Worm (Caenorhabditis elegans) whole organism, late embryonic: Measurements from ENCODE around the gene F26F2.7.

Source experiments
- C08G9.2 ChIP-seq: sonication (generic microtip); optimal IDR thresholded peaks from 2 replicates; lab custom pipeline; 2016; ENCODE audit warnings: mild to moderate bottlenecking, missing genetic modification characterization, moderate library complexity, missing compliant biosample characterization
- F13H6.1 ChIP-seq: sonication (generic microtip); optimal IDR thresholded peaks from 2 replicates; lab custom pipeline; 2016; ENCODE audit warnings: missing genetic modification characterization, missing compliant biosample characterization
- K02D7.2 ChIP-seq: sonication (generic microtip); optimal IDR thresholded peaks from 2 replicates; lab custom pipeline; 2017; ENCODE audit warnings: mild to moderate bottlenecking, missing genetic modification characterization, missing compliant biosample characterization
- K09A11.1 ChIP-seq: sonication (generic microtip); optimal IDR thresholded peaks from 2 replicates; lab custom pipeline; 2017; ENCODE audit warnings: antibody characterized with exemption, mild to moderate bottlenecking, missing genetic modification characterization, missing compliant biosample characterization; ENCODE audit not compliant: insufficient read depth
- T23F11.4 ChIP-seq: fragments of 200-800 bp; sonication (Bioruptor generic); optimal IDR thresholded peaks from 2 replicates; lab custom pipeline; 2018; ENCODE audit warnings: mild to moderate bottlenecking, missing genetic modification characterization, missing compliant biosample characterization
- ahr-1 ChIP-seq: sonication (generic microtip); optimal IDR thresholded peaks from 2 replicates; lab custom pipeline; 2016; ENCODE audit warnings: missing genetic modification characterization, missing compliant biosample characterization
- ama-1 ChIP-seq: fragments of 150-350 bp; optimal IDR thresholded peaks from 2 replicates; lab custom pipeline; 2014
- ceh-2 ChIP-seq: sonication (generic microtip); optimal IDR thresholded peaks from 2 replicates; lab custom pipeline; 2016; ENCODE audit warnings: missing genotype, missing genetic modification characterization, missing compliant biosample characterization
- ceh-22 ChIP-seq: sonication (generic microtip); optimal IDR thresholded peaks from 2 replicates; lab custom pipeline; 2017; ENCODE audit warnings: missing biosample characterization, missing genetic modification characterization
- ceh-31 ChIP-seq: sonication (generic microtip); optimal IDR thresholded peaks from 2 replicates; lab custom pipeline; 2016; ENCODE audit warnings: missing genetic modification characterization, missing compliant biosample characterization
- ceh-45 ChIP-seq: fragments of 200-800 bp; sonication (Bioruptor generic); IDR thresholded peaks from 2 replicates; pipeline ENCODE4 v1.3.6; 2022; ENCODE audit warnings: missing genetic modification reagents, missing genetic modification characterization, missing compliant biosample characterization
- ceh-6 ChIP-seq: fragments of 200-800 bp; sonication (Bioruptor generic); optimal IDR thresholded peaks from 2 replicates; lab custom pipeline; 2018; ENCODE audit warnings: mild to moderate bottlenecking, missing genetic modification characterization, missing compliant biosample characterization
- che-1 ChIP-seq: sonication (generic microtip); optimal IDR thresholded peaks from 2 replicates; lab custom pipeline; 2016; ENCODE audit warnings: mild to moderate bottlenecking, missing genetic modification characterization, missing compliant biosample characterization
- dve-1 ChIP-seq: sonication (generic microtip); optimal IDR thresholded peaks from 2 replicates; lab custom pipeline; 2017; ENCODE audit warnings: antibody characterized with exemption, mild to moderate bottlenecking, missing genetic modification characterization, missing compliant biosample characterization
- elt-2 ChIP-seq: sonication (generic microtip); optimal IDR thresholded peaks from 2 replicates; lab custom pipeline; 2016; ENCODE audit warnings: missing genetic modification reagents, missing genetic modification characterization, missing compliant biosample characterization
- elt-4 ChIP-seq: sonication (generic microtip); optimal IDR thresholded peaks from 2 replicates; lab custom pipeline; 2016; ENCODE audit warnings: missing genetic modification characterization, missing compliant biosample characterization
- ets-4 ChIP-seq: sonication (generic microtip); optimal IDR thresholded peaks from 2 replicates; lab custom pipeline; 2016; ENCODE audit warnings: missing genetic modification characterization, missing compliant biosample characterization
- fax-1 ChIP-seq: sonication (generic microtip); optimal IDR thresholded peaks from 2 replicates; lab custom pipeline; 2016; ENCODE audit warnings: missing genotype, missing genetic modification characterization, missing compliant biosample characterization
- hlh-15 ChIP-seq: sonication (generic microtip); optimal IDR thresholded peaks from 2 replicates; lab custom pipeline; 2016; ENCODE audit warnings: missing genetic modification characterization, missing compliant biosample characterization
- hlh-6 ChIP-seq: sonication (generic microtip); optimal IDR thresholded peaks from 2 replicates; lab custom pipeline; 2016; ENCODE audit warnings: missing genotype, missing genetic modification characterization, missing compliant biosample characterization
- lim-6 ChIP-seq: sonication (generic microtip); optimal IDR thresholded peaks from 2 replicates; lab custom pipeline; 2016; ENCODE audit warnings: missing genetic modification characterization, missing compliant biosample characterization
- nfya-1 ChIP-seq: sonication (generic microtip); optimal IDR thresholded peaks from 2 replicates; lab custom pipeline; 2017; ENCODE audit warnings: missing genetic modification characterization, mild to moderate bottlenecking, missing compliant biosample characterization, antibody characterized with exemption, moderate library complexity
- nhr-11 ChIP-seq: fragments of 150-350 bp; optimal IDR thresholded peaks from 2 replicates; lab custom pipeline; 2014; ENCODE audit warnings: missing biosample characterization, missing genetic modification characterization
- npax-4 ChIP-seq: sonication (generic microtip); optimal IDR thresholded peaks from 2 replicates; lab custom pipeline; 2016; ENCODE audit warnings: missing genetic modification characterization, missing compliant biosample characterization
- pat-9 ChIP-seq: fragments of 200-800 bp; sonication (Bioruptor generic); optimal IDR thresholded peaks from 2 replicates; lab custom pipeline; 2018; ENCODE audit warnings: mild to moderate bottlenecking, missing genetic modification characterization, moderate library complexity, missing compliant biosample characterization
- pax-1 ChIP-seq: fragments of 150-350 bp; optimal IDR thresholded peaks from 2 replicates; lab custom pipeline; 2014; ENCODE audit warnings: missing biosample characterization, missing genetic modification characterization
- pha-2 ChIP-seq: sonication (generic microtip); optimal IDR thresholded peaks from 2 replicates; lab custom pipeline; 2017; ENCODE audit warnings: mild to moderate bottlenecking, missing genetic modification characterization, missing compliant biosample characterization
- pha-4 ChIP-seq: fragments of 150-350 bp; optimal IDR thresholded peaks from 2 replicates; lab custom pipeline; 2018; ENCODE audit warnings: missing biosample characterization, missing genetic modification reagents, missing genetic modification characterization
- pqm-1 ChIP-seq: sonication (generic microtip); optimal IDR thresholded peaks from 2 replicates; lab custom pipeline; 2016; ENCODE audit warnings: missing genetic modification characterization, missing compliant biosample characterization
- pros-1 ChIP-seq: fragments of 150-350 bp; optimal IDR thresholded peaks from 2 replicates; lab custom pipeline; 2014; ENCODE audit warnings: missing biosample characterization, missing genetic modification reagents, missing genetic modification characterization
- ref-2 ChIP-seq: sonication (generic microtip); optimal IDR thresholded peaks from 2 replicates; lab custom pipeline; 2016; ENCODE audit warnings: missing genetic modification characterization, missing compliant biosample characterization
- rnt-1 ChIP-seq: sonication (generic microtip); optimal IDR thresholded peaks from 2 replicates; lab custom pipeline; 2016; ENCODE audit warnings: missing genetic modification characterization, missing compliant biosample characterization
- sdc-2 ChIP-seq: sonication (generic microtip); optimal IDR thresholded peaks from 2 replicates; lab custom pipeline; 2016; ENCODE audit warnings: missing genotype, missing genetic modification characterization, missing compliant biosample characterization
- sox-2 ChIP-seq: fragments of 200-800 bp; sonication (Bioruptor generic); IDR thresholded peaks from 2 replicates; pipeline ENCODE4 v1.3.6; 2022; ENCODE audit warnings: missing genetic modification reagents, missing genetic modification characterization, missing compliant biosample characterization
- syd-9 ChIP-seq: sonication (generic microtip); optimal IDR thresholded peaks from 2 replicates; lab custom pipeline; 2016; ENCODE audit warnings: mild to moderate bottlenecking, missing genetic modification characterization, moderate library complexity, missing compliant biosample characterization
- tbx-2 ChIP-seq: sonication (generic microtip); optimal IDR thresholded peaks from 2 replicates; lab custom pipeline; 2016; ENCODE audit warnings: missing genetic modification characterization, missing compliant biosample characterization
- tbx-7 ChIP-seq: sonication (generic microtip); optimal IDR thresholded peaks from 2 replicates; lab custom pipeline; 2016; ENCODE audit warnings: missing genotype, missing genetic modification characterization, missing compliant biosample characterization
- zip-5 ChIP-seq: sonication (generic microtip); optimal IDR thresholded peaks from 2 replicates; lab custom pipeline; 2016; ENCODE audit warnings: missing genetic modification characterization, missing compliant biosample characterization
- ztf-16 ChIP-seq: sonication (generic microtip); optimal IDR thresholded peaks from 2 replicates; lab custom pipeline; 2017; ENCODE audit warnings: missing genetic modification characterization, missing compliant biosample characterization

F26F2.7 gene

ce11 chrV:20605812-20606211 is 25.0 kb downstream of the F26F2.7 start:
- peak; percentile 85 for TF ChIP-seq rnt-1 (tag; lab: Kevin White, UChicago)

- TF ChIP-seq dve-1 (tag; lab: Kevin White, UChicago) (no peak), ets-4 (no peak), syd-9 (tag; lab: Kevin White, UChicago) (no peak), hlh-6 (tag; lab: Kevin White, UChicago) (no peak), ahr-1 (tag; lab: Kevin White, UChicago) (no peak), tbx-7 (no peak), ceh-6 (GFP tag; lab: Kevin White, UChicago) (no peak), K09A11.1 (tag; lab: Kevin White, UChicago) (no peak), F13H6.1 (tag; lab: Kevin White, UChicago) (no peak), T23F11.4 (GFP tag; lab: Kevin White, UChicago) (no peak), lim-6 (tag; lab: Kevin White, UChicago) (no peak), pros-1 (no peak), pha-2 (tag; lab: Kevin White, UChicago) (no peak), zip-5 (no peak), tbx-2 (tag; lab: Kevin White, UChicago) (no peak), nfya-1 (tag; lab: Kevin White, UChicago) (no peak), ceh-31 (tag; lab: Kevin White, UChicago) (no peak)
Observed at ce11 chrV:20606617-20607016, 25.8 kb downstream of the F26F2.7 start, which contains the start of gene F46B3.23. Gene F46B3.23, minus strand, starts transcription at chrV:20606717.

- TF ChIP-seq pha-4 (tag; lab: Kevin White, UChicago) = no peak
- TF ChIP-seq ceh-45 (GFP tag; lab: Robert Waterston, UW) = no peak
- no peak for TF ChIP-seq T23F11.4 (GFP tag; lab: Kevin White, UChicago)
- no peak for TF ChIP-seq fax-1 (tag; lab: Kevin White, UChicago)
- no peak for TF ChIP-seq hlh-15 (tag; lab: Kevin White, UChicago)
- TF ChIP-seq ztf-16 (tag; lab: Kevin White, UChicago) = no peak
- no peak for TF ChIP-seq elt-4 (tag; lab: Kevin White, UChicago)
- TF ChIP-seq K09A11.1 (tag; lab: Kevin White, UChicago) = no peak
- no peak for TF ChIP-seq ceh-31 (tag; lab: Kevin White, UChicago)
- TF ChIP-seq tbx-2 (tag; lab: Kevin White, UChicago) = no peak
- no peak for TF ChIP-seq ceh-2
- TF ChIP-seq syd-9 (tag; lab: Kevin White, UChicago) = no peak
- no peak for TF ChIP-seq elt-2 (tag; lab: Kevin White, UChicago)
- TF ChIP-seq npax-4 (tag; lab: Kevin White, UChicago) = no peak
- no peak for TF ChIP-seq sdc-2 (tag; lab: Kevin White, UChicago)
- no peak for TF ChIP-seq ahr-1 (tag; lab: Kevin White, UChicago)
Observed at ce11 chrV:20608688-20609087, 27.9 kb downstream of the F26F2.7 start, which contains the start of gene ttr-12. Gene ttr-12, minus strand, starts transcription at chrV:20608788.

- TF ChIP-seq tbx-7 (no peak), pqm-1 (tag; lab: Kevin White, UChicago) (no peak), ceh-45 (GFP tag; lab: Robert Waterston, UW) (no peak), ref-2 (no peak), ceh-22 (tag; lab: Kevin White, UChicago) (no peak), pat-9 (tag; lab: Kevin White, UChicago) (no peak), C08G9.2 (tag; lab: Kevin White, UChicago) (no peak), pax-1 (tag; lab: Kevin White, UChicago) (no peak), che-1 (tag; lab: Kevin White, UChicago) (no peak), dve-1 (tag; lab: Kevin White, UChicago) (no peak), sox-2 (GFP tag; lab: Robert Waterston, UW) (no peak), nhr-11 (tag; lab: Kevin White, UChicago) (no peak), K02D7.2 (tag; lab: Kevin White, UChicago) (no peak), ama-1 (no peak), pros-1 (no peak), ahr-1 (tag; lab: Kevin White, UChicago) (no peak)
Observed at ce11 chrV:20609494-20609893, 28.7 kb downstream of the F26F2.7 start, which contains the start of gene grd-2. Gene grd-2, plus strand, starts transcription at chrV:20609794.
